Worm (Caenorhabditis elegans) whole organism, late embryonic: ENCODE data around the gene Y54G2A.40.
A peak's percentile ranks its signal among the peaks of the same experiment; 100 is the strongest.

Source experiments
- Y22D7AL.16 ChIP-seq: sonication (generic microtip); optimal IDR thresholded peaks from 2 replicates; lab custom pipeline; 2016; ENCODE audit warnings: missing genetic modification characterization, missing compliant biosample characterization
- ceh-14 ChIP-seq: sonication (generic microtip); optimal IDR thresholded peaks from 2 replicates; lab custom pipeline; 2016; ENCODE audit warnings: missing genotype, missing genetic modification characterization, missing compliant biosample characterization
- ceh-18 ChIP-seq: sonication (generic microtip); optimal IDR thresholded peaks from 2 replicates; lab custom pipeline; 2016; ENCODE audit warnings: missing genetic modification characterization, missing compliant biosample characterization
- ceh-2 ChIP-seq: sonication (generic microtip); optimal IDR thresholded peaks from 2 replicates; lab custom pipeline; 2016; ENCODE audit warnings: missing genotype, missing genetic modification characterization, missing compliant biosample characterization
- ceh-30 ChIP-seq: fragments of 150-350 bp; optimal IDR thresholded peaks from 2 replicates; lab custom pipeline; 2014; ENCODE audit warnings: missing biosample characterization, missing genetic modification characterization
- ceh-48 ChIP-seq: sonication (generic microtip); optimal IDR thresholded peaks from 2 replicates; lab custom pipeline; 2016; ENCODE audit warnings: missing genetic modification characterization, inconsistent platforms, missing compliant biosample characterization
- ceh-6 ChIP-seq: fragments of 200-800 bp; sonication (Bioruptor generic); optimal IDR thresholded peaks from 2 replicates; lab custom pipeline; 2018; ENCODE audit warnings: mild to moderate bottlenecking, missing genetic modification characterization, missing compliant biosample characterization
- ceh-9 ChIP-seq: sonication (generic microtip); optimal IDR thresholded peaks from 2 replicates; lab custom pipeline; 2016; ENCODE audit warnings: mild to moderate bottlenecking, missing genetic modification characterization, inconsistent platforms, missing compliant biosample characterization
- che-1 ChIP-seq: sonication (generic microtip); optimal IDR thresholded peaks from 2 replicates; lab custom pipeline; 2016; ENCODE audit warnings: mild to moderate bottlenecking, missing genetic modification characterization, missing compliant biosample characterization
- dmd-4 ChIP-seq: sonication (generic microtip); optimal IDR thresholded peaks from 2 replicates; lab custom pipeline; 2016; ENCODE audit warnings: borderline replicate concordance, missing genetic modification characterization, missing compliant biosample characterization
- dve-1 ChIP-seq: sonication (generic microtip); optimal IDR thresholded peaks from 2 replicates; lab custom pipeline; 2017; ENCODE audit warnings: antibody characterized with exemption, mild to moderate bottlenecking, missing genetic modification characterization, missing compliant biosample characterization
- elt-4 ChIP-seq: sonication (generic microtip); optimal IDR thresholded peaks from 2 replicates; lab custom pipeline; 2016; ENCODE audit warnings: missing genetic modification characterization, missing compliant biosample characterization
- fkh-10 ChIP-seq: fragments of 150-350 bp; optimal IDR thresholded peaks from 2 replicates; lab custom pipeline; 2014; ENCODE audit warnings: missing biosample characterization, missing genetic modification reagents, missing genetic modification characterization
- fkh-6 ChIP-seq: sonication (generic microtip); optimal IDR thresholded peaks from 2 replicates; lab custom pipeline; 2016; ENCODE audit warnings: missing genetic modification characterization, missing compliant biosample characterization
- gmeb-2 ChIP-seq: sonication (generic microtip); optimal IDR thresholded peaks from 2 replicates; lab custom pipeline; 2016; ENCODE audit warnings: missing genetic modification characterization, inconsistent platforms, missing compliant biosample characterization
- hlh-15 ChIP-seq: sonication (generic microtip); optimal IDR thresholded peaks from 2 replicates; lab custom pipeline; 2016; ENCODE audit warnings: missing genetic modification characterization, missing compliant biosample characterization
- hlh-8 ChIP-seq: sonication (generic microtip); optimal IDR thresholded peaks from 2 replicates; lab custom pipeline; 2016; ENCODE audit warnings: missing genotype, missing genetic modification characterization, missing compliant biosample characterization
- madf-2 ChIP-seq: sonication (generic microtip); optimal IDR thresholded peaks from 2 replicates; lab custom pipeline; 2017; ENCODE audit warnings: missing genetic modification characterization, missing compliant biosample characterization
- mec-3 ChIP-seq: sonication (generic microtip); optimal IDR thresholded peaks from 2 replicates; lab custom pipeline; 2016; ENCODE audit warnings: borderline replicate concordance, missing genetic modification characterization, missing compliant biosample characterization
- nfya-1 ChIP-seq: sonication (generic microtip); optimal IDR thresholded peaks from 2 replicates; lab custom pipeline; 2017; ENCODE audit warnings: missing genetic modification characterization, mild to moderate bottlenecking, missing compliant biosample characterization, antibody characterized with exemption, moderate library complexity
- pag-3 ChIP-seq: sonication (generic microtip); optimal IDR thresholded peaks from 2 replicates; lab custom pipeline; 2016; ENCODE audit warnings: missing compliant biosample characterization, missing genetic modification characterization, borderline replicate concordance
- pha-2 ChIP-seq: sonication (generic microtip); optimal IDR thresholded peaks from 2 replicates; lab custom pipeline; 2017; ENCODE audit warnings: mild to moderate bottlenecking, missing genetic modification characterization, missing compliant biosample characterization
- pha-4 ChIP-seq: fragments of 150-350 bp; optimal IDR thresholded peaks from 2 replicates; lab custom pipeline; 2018; ENCODE audit warnings: missing biosample characterization, missing genetic modification reagents, missing genetic modification characterization
- pqm-1 ChIP-seq: sonication (generic microtip); optimal IDR thresholded peaks from 2 replicates; lab custom pipeline; 2016; ENCODE audit warnings: missing genetic modification characterization, missing compliant biosample characterization
- ref-2 ChIP-seq: sonication (generic microtip); optimal IDR thresholded peaks from 2 replicates; lab custom pipeline; 2016; ENCODE audit warnings: missing genetic modification characterization, missing compliant biosample characterization
- rnt-1 ChIP-seq: sonication (generic microtip); optimal IDR thresholded peaks from 2 replicates; lab custom pipeline; 2016; ENCODE audit warnings: missing genetic modification characterization, missing compliant biosample characterization
- sox-2 ChIP-seq: fragments of 200-800 bp; sonication (Bioruptor generic); IDR thresholded peaks from 2 replicates; pipeline ENCODE4 v1.3.6; 2022; ENCODE audit warnings: missing genetic modification reagents, missing genetic modification characterization, missing compliant biosample characterization
- unc-3 ChIP-seq, 2 experiments: fragments of 200-800 bp in 1 of 2; sonication (Bioruptor generic) in 1 of 2; sonication (generic microtip) in 1 of 2; conservative IDR thresholded peaks in 1 of 2; optimal IDR thresholded peaks in 1 of 2; 2 replicates each; pipeline versions ENCODE4 v1.3.6 to Lab custom; 2016 to 2022; ENCODE audit warnings: missing compliant biosample characterization in 2 of 2, missing genetic modification characterization in 2 of 2, missing genetic modification reagents in 1 of 2
- unc-42 ChIP-seq: sonication (generic microtip); optimal IDR thresholded peaks from 2 replicates; lab custom pipeline; 2016; ENCODE audit warnings: missing genotype, missing genetic modification characterization, missing compliant biosample characterization
- unc-55 ChIP-seq: sonication (generic microtip); optimal IDR thresholded peaks from 2 replicates; lab custom pipeline; 2017; ENCODE audit warnings: missing biosample characterization, missing genetic modification reagents, missing genetic modification characterization
- zip-5 ChIP-seq: sonication (generic microtip); optimal IDR thresholded peaks from 2 replicates; lab custom pipeline; 2016; ENCODE audit warnings: missing genetic modification characterization, missing compliant biosample characterization

Gene Y54G2A.40

ce11 chrIV:2885260-2885659, 39.0 kb downstream of the Y54G2A.40 start:
- TF ChIP-seq unc-55 (GFP tag; lab: Kevin White, UChicago) (peak; percentile 20), che-1 (tag; lab: Kevin White, UChicago) (no peak)

- TF ChIP-seq pag-3 (tag; lab: Kevin White, UChicago) (no peak), nfya-1 (peak; percentile 64)
- TF ChIP-seq, all 69 proteins: peak for 1
These were observed 40.4 kb downstream of the Y54G2A.40 start, which contains the start of gene dml-1 for ce11 chrIV:2886655-2887054. dml-1 (plus strand) TSS chrIV:2886955.

ce11 chrIV:2887245-2887644, 41.0 kb downstream of the Y54G2A.40 start:
- TF ChIP-seq ceh-30 (tag; lab: Kevin White, UChicago) = no peak
- TF ChIP-seq mec-3 (tag; lab: Kevin White, UChicago) = peak; percentile 13

- TF ChIP-seq ceh-6 (GFP tag; lab: Kevin White, UChicago) (no peak), hlh-15 (tag; lab: Kevin White, UChicago) (no peak), ceh-9 (tag; lab: Kevin White, UChicago) (no peak), ref-2 (tag; lab: Kevin White, UChicago) (peak; percentile 7), ceh-14 (tag; lab: Kevin White, UChicago) (no peak), fkh-6 (tag; lab: Kevin White, UChicago) (no peak), fkh-10 (GFP tag; lab: Kevin White, UChicago) (no peak), rnt-1 (no peak)
These were observed 42.3 kb downstream of the Y54G2A.40 start for ce11 chrIV:2888496-2889101.

ce11 chrIV:2890401-2890952, 44.2 kb downstream of the Y54G2A.40 start, which contains the start of the genes nprt-1 and dib-1:
nprt-1 (minus strand) TSS chrIV:2890451.
dib-1 (plus strand) TSS chrIV:2890882.
- TF ChIP-seq unc-42 (tag; lab: Kevin White, UChicago) = peak; percentile 31
- TF ChIP-seq ceh-48 = peak; percentile 11
- no peak for TF ChIP-seq Y22D7AL.16
- peak; percentile 52 for TF ChIP-seq nfya-1

ce11 chrIV:2891535-2892233, 45.4 kb downstream of the Y54G2A.40 start:
- TF ChIP-seq dmd-4 (tag; lab: Kevin White, UChicago) (peak; percentile 47), dve-1 (no peak), madf-2 (tag; lab: Kevin White, UChicago) (no peak), pqm-1 (tag; lab: Kevin White, UChicago) (no peak), ceh-18 (tag; lab: Kevin White, UChicago) (no peak), hlh-8 (tag; lab: Kevin White, UChicago) (no peak), che-1 (tag; lab: Kevin White, UChicago) (no peak), gmeb-2 (no peak), ceh-2 (tag; lab: Kevin White, UChicago) (no peak), unc-3 (GFP tag; conservative IDR thresholded peaks at IDR 0.05; lab: Robert Waterston, UW) (no peak), unc-3 (tag; optimal IDR thresholded peaks at IDR 0.05; lab: Kevin White, UChicago) (no peak), ref-2 (tag; lab: Kevin White, UChicago) (peak; percentile 42), pha-4 (no peak), elt-4 (tag; lab: Kevin White, UChicago) (no peak), sox-2 (GFP tag; lab: Robert Waterston, UW) (no peak), pha-2 (tag; lab: Kevin White, UChicago) (no peak), zip-5 (tag; lab: Kevin White, UChicago) (no peak)
